Worm (Caenorhabditis elegans) whole organism, young adult: ENCODE data around the gene tat-3.

Source experiments
- B0336.3 ChIP-seq: fragments of 200-800 bp; sonication (Bioruptor generic); IDR thresholded peaks from 2 replicates; pipeline ENCODE4 v1.3.6; 2022; ENCODE audit warnings: missing genetic modification characterization, missing compliant biosample characterization
- C06A6.2 ChIP-seq: fragments of 200-800 bp; sonication (Bioruptor generic); conservative IDR thresholded peaks from 2 replicates; pipeline ENCODE4 v1.3.6; 2022; ENCODE audit warnings: missing genetic modification characterization, missing compliant biosample characterization
- F10E7.11 ChIP-seq: sonication (generic microtip); optimal IDR thresholded peaks from 2 replicates; lab custom pipeline; 2017; ENCODE audit warnings: mild to moderate bottlenecking, missing genetic modification characterization, moderate library complexity, missing compliant biosample characterization
- F37B4.10 ChIP-seq: fragments of 200-800 bp; sonication (Bioruptor generic); IDR thresholded peaks from 2 replicates; pipeline ENCODE4 v1.3.6; 2022; ENCODE audit warnings: missing genetic modification characterization, missing compliant biosample characterization
- F39B2.1 ChIP-seq: fragments of 200-800 bp; sonication (Bioruptor generic); IDR thresholded peaks from 2 replicates; pipeline ENCODE4 v1.3.6; 2022; ENCODE audit warnings: missing genetic modification reagents, missing genetic modification characterization, missing compliant biosample characterization
- F52B5.7 ChIP-seq: sonication (generic microtip); optimal IDR thresholded peaks from 2 replicates; lab custom pipeline; 2016; ENCODE audit warnings: mild to moderate bottlenecking, missing genetic modification characterization, missing compliant biosample characterization
- K11D2.4 ChIP-seq: fragments of 200-800 bp; sonication (Bioruptor generic); IDR thresholded peaks from 2 replicates; pipeline ENCODE4 v1.3.6; 2022; ENCODE audit warnings: missing genetic modification reagents, missing genetic modification characterization, missing compliant biosample characterization
- Y56A3A.18 ChIP-seq: fragments of 200-800 bp; sonication (Bioruptor generic); IDR thresholded peaks from 2 replicates; pipeline ENCODE4 v1.3.6; 2022; ENCODE audit warnings: missing genetic modification reagents, missing genetic modification characterization, missing compliant biosample characterization
- ZK185.1 ChIP-seq: sonication (generic microtip); optimal IDR thresholded peaks from 2 replicates; lab custom pipeline; 2016; ENCODE audit warnings: mild to moderate bottlenecking, missing genetic modification characterization, missing compliant biosample characterization; ENCODE audit not compliant: poor library complexity, severe bottlenecking
- aptf-2 ChIP-seq: fragments of 200-800 bp; sonication (Bioruptor generic); conservative IDR thresholded peaks from 2 replicates; pipeline ENCODE4 v1.3.6; 2022; ENCODE audit warnings: missing genetic modification reagents, missing genetic modification characterization, missing compliant biosample characterization
- attf-3 ChIP-seq: fragments of 200-800 bp; sonication (Bioruptor generic); conservative IDR thresholded peaks from 2 replicates; pipeline ENCODE4 v1.3.6; 2022; ENCODE audit warnings: missing genetic modification reagents, missing genetic modification characterization, missing compliant biosample characterization
- cebp-2 ChIP-seq: fragments of 200-800 bp; sonication (Bioruptor generic); IDR thresholded peaks from 2 replicates; pipeline ENCODE4 v1.3.6; 2022; ENCODE audit warnings: missing genetic modification characterization, missing compliant biosample characterization
- ceh-27 ChIP-seq: fragments of 200-800 bp; sonication (Bioruptor generic); optimal IDR thresholded peaks from 2 replicates; lab custom pipeline; 2018; ENCODE audit warnings: mild to moderate bottlenecking, missing genetic modification characterization, moderate library complexity, missing compliant biosample characterization
- chd-7 ChIP-seq: sonication (generic microtip); optimal IDR thresholded peaks from 2 replicates; lab custom pipeline; 2016; ENCODE audit warnings: mild to moderate bottlenecking, missing genetic modification characterization, moderate library complexity, missing compliant biosample characterization
- dox-1 ChIP-seq: fragments of 200-800 bp; sonication (Bioruptor generic); IDR thresholded peaks from 2 replicates; pipeline ENCODE4 v1.3.6; 2022; ENCODE audit warnings: missing genetic modification reagents, missing genetic modification characterization, missing compliant biosample characterization
- dpff-1 ChIP-seq: sonication (generic microtip); optimal IDR thresholded peaks from 2 replicates; lab custom pipeline; 2017; ENCODE audit warnings: mild to moderate bottlenecking, missing genetic modification characterization, missing compliant biosample characterization
- efl-1 ChIP-seq: fragments of 150-350 bp; optimal IDR thresholded peaks from 2 replicates; lab custom pipeline; 2014; ENCODE audit warnings: missing biosample characterization, missing genetic modification reagents, missing genetic modification characterization
- ets-4 ChIP-seq: fragments of 200-800 bp; sonication (Bioruptor generic); optimal IDR thresholded peaks from 2 replicates; lab custom pipeline; 2018; ENCODE audit warnings: mild to moderate bottlenecking, missing genetic modification characterization, missing compliant biosample characterization
- hlh-26 ChIP-seq: fragments of 200-800 bp; sonication (Bioruptor generic); conservative IDR thresholded peaks from 2 replicates; pipeline ENCODE4 v1.3.6; 2022; ENCODE audit warnings: missing genetic modification reagents, missing genetic modification characterization, missing compliant biosample characterization
- hmg-1.2 ChIP-seq: fragments of 200-800 bp; sonication (Bioruptor generic); IDR thresholded peaks from 2 replicates; pipeline ENCODE4 v1.3.6; 2022; ENCODE audit warnings: missing genetic modification reagents, missing genetic modification characterization, missing compliant biosample characterization
- hmg-20 ChIP-seq: fragments of 200-800 bp; sonication (Bioruptor generic); IDR thresholded peaks from 2 replicates; pipeline ENCODE4 v1.3.6; 2022; ENCODE audit warnings: missing genetic modification reagents, missing genetic modification characterization, missing compliant biosample characterization
- hrde-1 ChIP-seq: sonication (generic microtip); optimal IDR thresholded peaks from 2 replicates; lab custom pipeline; 2016; ENCODE audit warnings: missing genetic modification characterization, mild to moderate bottlenecking, missing compliant biosample characterization, moderate library complexity, missing genotype, missing genetic modification reagents, borderline replicate concordance
- hsf-1 ChIP-seq: fragments of 200-800 bp; sonication (Bioruptor generic); IDR thresholded peaks from 2 replicates; pipeline ENCODE4 v1.3.6; 2022; ENCODE audit warnings: missing genetic modification reagents, missing genetic modification characterization, missing compliant biosample characterization
- lir-1 ChIP-seq: fragments of 200-800 bp; sonication (Bioruptor generic); conservative IDR thresholded peaks from 2 replicates; pipeline ENCODE4 v1.3.6; 2022; ENCODE audit warnings: missing genetic modification reagents, missing genetic modification characterization, missing compliant biosample characterization
- madf-6 ChIP-seq: fragments of 200-800 bp; sonication (Bioruptor generic); IDR thresholded peaks from 2 replicates; pipeline ENCODE4 v1.3.6; 2022; ENCODE audit warnings: missing genetic modification reagents, missing genetic modification characterization, missing compliant biosample characterization
- mxl-1 ChIP-seq: sonication (generic microtip); optimal IDR thresholded peaks from 2 replicates; lab custom pipeline; 2016; ENCODE audit warnings: missing genetic modification characterization, missing compliant biosample characterization
- nhr-27 ChIP-seq: fragments of 200-800 bp; sonication (Bioruptor generic); optimal IDR thresholded peaks from 2 replicates; lab custom pipeline; 2018; ENCODE audit warnings: mild to moderate bottlenecking, missing genetic modification characterization, moderate library complexity, missing compliant biosample characterization
- pbrm-1 ChIP-seq: fragments of 200-800 bp; sonication (Bioruptor generic); IDR thresholded peaks from 2 replicates; pipeline ENCODE4 v1.3.6; 2022; ENCODE audit warnings: missing genetic modification reagents, missing genetic modification characterization, missing compliant biosample characterization
- pha-4 ChIP-seq: fragments of 150-350 bp; sonication (generic microtip); optimal IDR thresholded peaks from 2 replicates; lab custom pipeline; 2014; ENCODE audit warnings: missing biosample characterization, missing genetic modification reagents, missing genetic modification characterization
- repo-1 ChIP-seq: sonication (generic microtip); optimal IDR thresholded peaks from 2 replicates; lab custom pipeline; 2017; ENCODE audit warnings: mild to moderate bottlenecking, missing genetic modification characterization, missing compliant biosample characterization
- rpc-1 ChIP-seq, 2 experiments: fragments of 150-350 bp in 1 of 2; sonication (generic microtip) in 1 of 2; optimal IDR thresholded peaks; 2 replicates each; lab custom pipeline; 2014 to 2018; ENCODE audit warnings: missing biosample characterization in 1 of 2, missing genetic modification characterization in 1 of 2, missing genetic modification reagents in 1 of 2, missing genotype in 1 of 2
- sea-2 ChIP-seq: fragments of 200-800 bp; sonication (Bioruptor generic); IDR thresholded peaks from 2 replicates; pipeline ENCODE4 v1.3.6; 2022; ENCODE audit warnings: missing genetic modification characterization, missing compliant biosample characterization
- snpc-4 ChIP-seq, 5 experiments: fragments of 150-350 bp in 1 of 5; sonication (generic microtip) in 4 of 5; optimal IDR thresholded peaks; 2 replicates each; lab custom pipeline; 2014 to 2018; ENCODE audit warnings: missing genetic modification characterization in 5 of 5, missing biosample characterization in 3 of 5, antibody characterized with exemption in 2 of 5, mild to moderate bottlenecking in 2 of 5, missing compliant biosample characterization in 2 of 5, missing genotype in 2 of 5, moderate library complexity in 2 of 5, missing genetic modification reagents in 1 of 5
- tlf-1 ChIP-seq: fragments of 200-800 bp; sonication (Bioruptor generic); optimal IDR thresholded peaks from 2 replicates; lab custom pipeline; 2018; ENCODE audit warnings: mild to moderate bottlenecking, missing genetic modification characterization, missing compliant biosample characterization
- unc-62 ChIP-seq: fragments of 150-350 bp; optimal IDR thresholded peaks from 2 replicates; lab custom pipeline; 2014; ENCODE audit warnings: missing biosample characterization, missing genetic modification reagents, missing genetic modification characterization
- zfh-2 ChIP-seq: fragments of 200-800 bp; sonication (Bioruptor generic); conservative IDR thresholded peaks from 2 replicates; pipeline ENCODE4 v1.3.6; 2022; ENCODE audit warnings: missing genetic modification reagents, missing genetic modification characterization, missing compliant biosample characterization
- ztf-18 ChIP-seq: sonication (generic microtip); optimal IDR thresholded peaks from 2 replicates; lab custom pipeline; 2016; ENCODE audit warnings: missing genotype, mild to moderate bottlenecking, missing genetic modification characterization, missing compliant biosample characterization
- ztf-26 ChIP-seq: sonication (generic microtip); optimal IDR thresholded peaks from 2 replicates; lab custom pipeline; 2017; ENCODE audit warnings: missing genetic modification characterization, missing compliant biosample characterization

Gene tat-3

ce11 chrIII:10706481-10706880 lies 24.0 kb downstream of the tat-3 start (continued):
- TF ChIP-seq repo-1 (tag; lab: Kevin White, UChicago) (no peak), cebp-2 (GFP tag; lab: Robert Waterston, UW) (0 out of 2 replicates have a peak, but pooled peaks have one; percentile 43), F10E7.11 (tag; lab: Kevin White, UChicago) (no peak), hrde-1 (tag; lab: Kevin White, UChicago) (no peak), lir-1 (GFP tag; lab: Robert Waterston, UW) (no peak), efl-1 (no peak), zfh-2 (peak; percentile 84), hsf-1 (GFP tag; lab: Robert Waterston, UW) (no peak), C06A6.2 (peak; percentile 30; the same call in 1 of the 2 replicates), unc-62 (GFP tag; lab: Kevin White, UChicago) (no peak), F39B2.1 (GFP tag; lab: Robert Waterston, UW) (no peak), tlf-1 (GFP tag; lab: Kevin White, UChicago) (no peak), dpff-1 (tag; lab: Kevin White, UChicago) (no peak), Y56A3A.18 (GFP tag; lab: Robert Waterston, UW) (no peak), snpc-4 (GFP tag; optimal IDR thresholded peaks at IDR 0.05; lab: Kevin White, UChicago) (no peak), snpc-4 (tag; optimal IDR thresholded peaks at IDR 0.05; lab: Kevin White, UChicago) (no peak), mxl-1 (tag; lab: Kevin White, UChicago) (no peak), hmg-1.2 (0 out of 2 replicates have a peak, but pooled peaks have one; percentile 31), hmg-20 (GFP tag; lab: Robert Waterston, UW) (no peak), attf-3 (GFP tag; lab: Robert Waterston, UW) (no peak), hlh-26 (GFP tag; lab: Robert Waterston, UW) (no peak), aptf-2 (GFP tag; lab: Robert Waterston, UW) (0 out of 2 replicates have a peak, but pooled peaks have one; percentile 16), ztf-26 (tag; lab: Kevin White, UChicago) (no peak), madf-6 (peak; percentile 21; the same call in 1 of the 2 replicates), F52B5.7 (no peak), F37B4.10 (no peak), B0336.3 (GFP tag; lab: Robert Waterston, UW) (peak; percentile 6; the same call in 1 of the 2 replicates), rpc-1 (optimal IDR thresholded peaks at IDR 0.05; lab: Kevin White, UChicago) (no peak), rpc-1 (tag; optimal IDR thresholded peaks at IDR 0.05; lab: Kevin White, UChicago) (no peak), ztf-18 (tag; lab: Kevin White, UChicago) (no peak), pha-4 (tag; lab: Kevin White, UChicago) (no peak)
- TF ChIP-seq, all 124 proteins: peak for 12

ce11 chrIII:10704499-10704898 lies 26.0 kb downstream of the tat-3 start:
- TF ChIP-seq pbrm-1 (GFP tag; lab: Robert Waterston, UW): no peak

- no peak for TF ChIP-seq K11D2.4 (GFP tag; lab: Robert Waterston, UW)
- TF ChIP-seq ets-4: no peak
- no peak for TF ChIP-seq chd-7 (tag; lab: Kevin White, UChicago)
- no peak for TF ChIP-seq hsf-1 (GFP tag; lab: Robert Waterston, UW)
- TF ChIP-seq ztf-26 (tag; lab: Kevin White, UChicago): no peak
- TF ChIP-seq F39B2.1 (GFP tag; lab: Robert Waterston, UW): no peak
- TF ChIP-seq hrde-1 (tag; lab: Kevin White, UChicago): no peak
- TF ChIP-seq dox-1 (GFP tag; lab: Robert Waterston, UW): no peak
- no peak for TF ChIP-seq nhr-27 (tag; lab: Kevin White, UChicago)
- TF ChIP-seq ZK185.1 (tag; lab: Kevin White, UChicago): no peak
- TF ChIP-seq ceh-27 (GFP tag; lab: Kevin White, UChicago): no peak
- no peak for TF ChIP-seq sea-2 (GFP tag; lab: Robert Waterston, UW)
Observed at ce11 chrIII:10703833-10704232, 26.7 kb downstream of the tat-3 start.
